Worm (Caenorhabditis elegans) whole organism, L4 larva: ENCODE data around the gene Y47D7A.6.

Source experiments
- F26F4.8 ChIP-seq: fragments of 200-800 bp; sonication (Bioruptor generic); conservative IDR thresholded peaks from 2 replicates; pipeline ENCODE4 v1.3.6; 2022; ENCODE audit warnings: missing genetic modification characterization, missing compliant biosample characterization
- T20F7.1 ChIP-seq: fragments of 200-800 bp; sonication (Bioruptor generic); optimal IDR thresholded peaks from 2 replicates; lab custom pipeline; 2018; ENCODE audit warnings: mild to moderate bottlenecking, missing genetic modification characterization, missing compliant biosample characterization
- Y48G9A.11 ChIP-seq: fragments of 200-800 bp; sonication (Bioruptor generic); IDR thresholded peaks from 2 replicates; pipeline ENCODE4 v1.3.6; 2022; ENCODE audit warnings: missing genetic modification reagents, missing genetic modification characterization, missing compliant biosample characterization
- Y5F2A.4 ChIP-seq: fragments of 200-800 bp; sonication (Bioruptor generic); optimal IDR thresholded peaks from 2 replicates; lab custom pipeline; 2018; ENCODE audit warnings: mild to moderate bottlenecking, missing genetic modification characterization, missing compliant biosample characterization
- ama-1 ChIP-seq: fragments of 150-350 bp; optimal IDR thresholded peaks from 2 replicates; lab custom pipeline; 2014; ENCODE audit warnings: inconsistent platforms, mixed read lengths
- ceh-20 ChIP-seq: fragments of 200-800 bp; sonication (Bioruptor generic); IDR thresholded peaks from 2 replicates; pipeline ENCODE4 v1.3.6; 2022; ENCODE audit warnings: missing genetic modification reagents, missing genetic modification characterization, missing compliant biosample characterization
- cey-2 ChIP-seq: sonication (generic microtip); optimal IDR thresholded peaks from 3 replicates; lab custom pipeline; 2017; ENCODE audit warnings: missing genetic modification characterization, mild to moderate bottlenecking, missing compliant biosample characterization, antibody characterized with exemption, borderline replicate concordance; ENCODE audit not compliant: insufficient read depth
- dpl-1 ChIP-seq: fragments of 150-350 bp; optimal IDR thresholded peaks from 2 replicates; lab custom pipeline; 2014; ENCODE audit warnings: missing biosample characterization, missing genetic modification reagents, missing genetic modification characterization
- dve-1 ChIP-seq: sonication (generic microtip); optimal IDR thresholded peaks from 2 replicates; lab custom pipeline; 2017; ENCODE audit warnings: antibody characterized with exemption, mild to moderate bottlenecking, missing genetic modification characterization, missing compliant biosample characterization; ENCODE audit not compliant: insufficient read depth
- fkh-10 ChIP-seq: fragments of 150-350 bp; optimal IDR thresholded peaks from 2 replicates; lab custom pipeline; 2014; ENCODE audit warnings: missing biosample characterization, missing genetic modification reagents, missing genetic modification characterization
- hif-1 ChIP-seq, 2 experiments: sonication (generic microtip); optimal IDR thresholded peaks; 2 replicates each; lab custom pipeline; 2016 to 2017; ENCODE audit warnings: missing compliant biosample characterization in 2 of 2, missing genetic modification characterization in 2 of 2, missing genetic modification reagents in 2 of 2, missing genotype in 2 of 2, mild to moderate bottlenecking in 1 of 2
- hlh-11 ChIP-seq: fragments of 200-800 bp; sonication (Bioruptor generic); optimal IDR thresholded peaks from 2 replicates; lab custom pipeline; 2018; ENCODE audit warnings: mild to moderate bottlenecking, missing genetic modification characterization, missing compliant biosample characterization
- hlh-30 ChIP-seq: sonication (generic microtip); optimal IDR thresholded peaks from 2 replicates; lab custom pipeline; 2017; ENCODE audit warnings: antibody characterized with exemption, mild to moderate bottlenecking, missing genetic modification characterization, missing compliant biosample characterization; ENCODE audit not compliant: insufficient read depth
- hmg-1.1 ChIP-seq: fragments of 200-800 bp; sonication (Bioruptor generic); IDR thresholded peaks from 2 replicates; pipeline ENCODE4 v1.3.6; 2022; ENCODE audit warnings: missing genetic modification reagents, missing genetic modification characterization, missing compliant biosample characterization
- lin-13 ChIP-seq: fragments of 150-350 bp; optimal IDR thresholded peaks from 2 replicates; lab custom pipeline; 2014; ENCODE audit warnings: missing biosample characterization, missing genetic modification reagents, missing genetic modification characterization
- lin-38 ChIP-seq: fragments of 200-800 bp; sonication (Bioruptor generic); IDR thresholded peaks from 2 replicates; pipeline ENCODE4 v1.3.6; 2022; ENCODE audit warnings: missing genetic modification reagents, missing genetic modification characterization, missing compliant biosample characterization
- lir-3 ChIP-seq: sonication (generic microtip); optimal IDR thresholded peaks from 2 replicates; lab custom pipeline; 2016; ENCODE audit warnings: mild to moderate bottlenecking, missing genetic modification characterization, missing compliant biosample characterization
- lsy-2 ChIP-seq, 2 experiments: fragments of 150-350 bp in 1 of 2; sonication (generic microtip) in 1 of 2; optimal IDR thresholded peaks; 2 replicates each; lab custom pipeline; 2014 to 2017; ENCODE audit warnings: missing biosample characterization in 2 of 2, missing genetic modification characterization in 2 of 2
- madf-9 ChIP-seq: fragments of 200-800 bp; sonication (Bioruptor generic); conservative IDR thresholded peaks from 2 replicates; pipeline ENCODE4 v1.3.6; 2022; ENCODE audit warnings: missing genetic modification reagents, missing genetic modification characterization, missing compliant biosample characterization
- mdl-1 ChIP-seq, 2 experiments: fragments of 150-350 bp in 1 of 2; sonication (generic microtip) in 1 of 2; optimal IDR thresholded peaks; 2 replicates each; lab custom pipeline; 2014 to 2017; ENCODE audit warnings: missing biosample characterization in 2 of 2, missing genetic modification characterization in 2 of 2
- mes-2 ChIP-seq: sonication (generic microtip); optimal IDR thresholded peaks from 2 replicates; lab custom pipeline; 2016; ENCODE audit warnings: missing genotype, mild to moderate bottlenecking, missing genetic modification characterization, missing compliant biosample characterization; ENCODE audit not compliant: poor library complexity, severe bottlenecking
- nhr-111 ChIP-seq: fragments of 200-800 bp; sonication (Bioruptor generic); optimal IDR thresholded peaks from 2 replicates; lab custom pipeline; 2018; ENCODE audit warnings: mild to moderate bottlenecking, missing genetic modification characterization, missing compliant biosample characterization
- nhr-25 ChIP-seq: sonication (generic microtip); optimal IDR thresholded peaks from 2 replicates; lab custom pipeline; 2017; ENCODE audit warnings: missing genetic modification characterization, mild to moderate bottlenecking, missing compliant biosample characterization, antibody characterized with exemption, moderate library complexity, borderline replicate concordance; ENCODE audit not compliant: insufficient read depth
- pha-4 ChIP-seq, 2 experiments: fragments of 150-350 bp in 1 of 2; fragments of 200-800 bp in 1 of 2; sonication (Bioruptor generic) in 1 of 2; IDR thresholded peaks in 1 of 2; optimal IDR thresholded peaks in 1 of 2; 2 replicates each; pipeline versions ENCODE4 v1.3.6 to Lab custom; 2014 to 2022; ENCODE audit warnings: missing genetic modification characterization in 2 of 2, missing genetic modification reagents in 2 of 2, missing biosample characterization in 1 of 2, missing compliant biosample characterization in 1 of 2
- pqm-1 ChIP-seq: sonication (generic microtip); optimal IDR thresholded peaks from 2 replicates; lab custom pipeline; 2017; ENCODE audit warnings: missing biosample characterization, missing genetic modification characterization
- saeg-2 ChIP-seq: fragments of 200-800 bp; sonication (Bioruptor generic); IDR thresholded peaks from 2 replicates; pipeline ENCODE4 v1.3.6; 2022; ENCODE audit warnings: missing genetic modification reagents, missing genetic modification characterization, missing compliant biosample characterization
- set-16 ChIP-seq: fragments of 200-800 bp; sonication (Bioruptor generic); IDR thresholded peaks from 2 replicates; pipeline ENCODE4 v1.3.6; 2022; ENCODE audit warnings: missing genetic modification reagents, missing genetic modification characterization, missing compliant biosample characterization
- tra-1 ChIP-seq: fragments of 200-800 bp; sonication (Bioruptor generic); IDR thresholded peaks from 2 replicates; pipeline ENCODE4 v1.3.6; 2022; ENCODE audit warnings: missing genetic modification reagents, missing genetic modification characterization, missing compliant biosample characterization
- unc-62 ChIP-seq, 3 experiments: fragments of 150-350 bp in 1 of 3; sonication (generic microtip); optimal IDR thresholded peaks in 2 of 3; peaks in 1 of 3; 1 replicate in 1 of 3; 2 replicates in 2 of 3; lab custom pipeline; 2014 to 2017; ENCODE audit warnings: missing biosample characterization in 3 of 3, missing genetic modification characterization in 3 of 3, missing genetic modification reagents in 3 of 3, missing genotype in 1 of 3
- zip-11 ChIP-seq: fragments of 200-800 bp; sonication (Bioruptor generic); IDR thresholded peaks from 2 replicates; pipeline ENCODE4 v1.3.6; 2022; ENCODE audit warnings: missing genetic modification characterization, missing compliant biosample characterization
- ztf-11 ChIP-seq: fragments of 150-350 bp; optimal IDR thresholded peaks from 2 replicates; lab custom pipeline; 2014; ENCODE audit warnings: missing biosample characterization, missing genetic modification characterization

The Y47D7A.6 gene

ce11 chrV:4371309-4371933 lies 46.6 kb downstream of the Y47D7A.6 start, which contains the start of the genes gmpr-1 and fipp-1:
TSS of gene gmpr-1 (minus strand) at chrV:4371383.
TSS of gene fipp-1 (plus strand) at chrV:4371807.
- peak; percentile 67 for TF ChIP-seq dpl-1 (GFP tag; lab: Kevin White, UChicago)
- peak; percentile 99 for TF ChIP-seq T20F7.1 (GFP tag; lab: Kevin White, UChicago)
- TF ChIP-seq mdl-1 (tag; optimal IDR thresholded peaks at IDR 0.05; lab: Kevin White, UChicago) = peak in 1 of 2 experiments; percentile 8
- 0 out of 2 replicates have a peak, but pooled peaks have one; percentile 26 for TF ChIP-seq pha-4 (GFP tag; IDR thresholded peaks at IDR 0.05; lab: Robert Waterston, UW)
- no peak for TF ChIP-seq pha-4 (tag; optimal IDR thresholded peaks at IDR 0.05; lab: Kevin White, UChicago)
- peak; percentile 67 for TF ChIP-seq pqm-1
- peak; percentile 42 for TF ChIP-seq hlh-30
- TF ChIP-seq Y48G9A.11 (GFP tag; lab: Robert Waterston, UW) = peak; percentile 80
- no peak for TF ChIP-seq ceh-20 (GFP tag; lab: Robert Waterston, UW)
- TF ChIP-seq lin-38 = peak; percentile 31; the same call in 1 of the 2 replicates
- TF ChIP-seq ama-1 (lab: Kevin White, UChicago) = no peak
- no peak for TF ChIP-seq zip-11
- TF ChIP-seq cey-2 (tag; lab: Kevin White, UChicago) = no peak
- no peak for TF ChIP-seq Y5F2A.4 (GFP tag; lab: Kevin White, UChicago)
- no peak for TF ChIP-seq lir-3 (tag; lab: Kevin White, UChicago)
- TF ChIP-seq tra-1 (GFP tag; lab: Robert Waterston, UW) = no peak
- peak; percentile 60 for TF ChIP-seq mes-2 (tag; lab: Kevin White, UChicago)
- peak; percentile 23 for TF ChIP-seq hlh-11 (tag; lab: Kevin White, UChicago)
- TF ChIP-seq ztf-11 (tag; lab: Kevin White, UChicago) = no peak
- TF ChIP-seq hif-1 (tag; optimal IDR thresholded peaks at IDR 0.05; lab: Kevin White, UChicago) = peak in 1 of 2 experiments; percentile 21
- TF ChIP-seq dve-1 = peak; percentile 51
- TF ChIP-seq F26F4.8 (GFP tag; lab: Robert Waterston, UW) = no peak
- peak; percentile 53 for TF ChIP-seq hmg-1.1
- peak; percentile 5 for TF ChIP-seq nhr-25 (tag; lab: Kevin White, UChicago)
- no peak for TF ChIP-seq lin-13 (GFP tag; lab: Kevin White, UChicago)
- TF ChIP-seq lsy-2 (tag; optimal IDR thresholded peaks at IDR 0.05; lab: Kevin White, UChicago) = peak in 1 of 2 experiments; percentile 73

- TF ChIP-seq ztf-11 (tag; lab: Kevin White, UChicago) (no peak), fkh-10 (no peak), unc-62 (GFP tag; optimal IDR thresholded peaks at IDR 0.05 in 1 of 2; lab: Kevin White, UChicago) (no peak), unc-62 (tag; optimal IDR thresholded peaks at IDR 0.05; lab: Kevin White, UChicago) (no peak), madf-9 (GFP tag; lab: Robert Waterston, UW) (no peak), Y48G9A.11 (GFP tag; lab: Robert Waterston, UW) (no peak), nhr-111 (GFP tag; lab: Kevin White, UChicago) (no peak), set-16 (peak; percentile 55; the same call in 1 of the 2 replicates), saeg-2 (GFP tag; lab: Robert Waterston, UW) (no peak)
Observed at ce11 chrV:4370515-4370914, 47.5 kb downstream of the Y47D7A.6 start.
